Worm (Caenorhabditis elegans) whole organism, L4 larva: ENCODE data around the gene T16G1.4.

Source experiments
- T20F7.1 ChIP-seq: fragments of 200-800 bp; sonication (Bioruptor generic); optimal IDR thresholded peaks from 2 replicates; lab custom pipeline; 2018; ENCODE audit warnings: mild to moderate bottlenecking, missing genetic modification characterization, missing compliant biosample characterization
- aly-2 ChIP-seq: sonication (generic microtip); optimal IDR thresholded peaks from 2 replicates; lab custom pipeline; 2018; ENCODE audit warnings: missing biosample characterization, missing genetic modification characterization
- ceh-82 ChIP-seq: sonication (generic microtip); optimal IDR thresholded peaks from 2 replicates; lab custom pipeline; 2017; ENCODE audit warnings: missing biosample characterization, missing genetic modification characterization
- nhr-237 ChIP-seq: sonication (generic microtip); optimal IDR thresholded peaks from 2 replicates; lab custom pipeline; 2017; ENCODE audit warnings: missing biosample characterization, missing genetic modification characterization
- unc-39 ChIP-seq: sonication (generic microtip); optimal IDR thresholded peaks from 2 replicates; lab custom pipeline; 2017; ENCODE audit warnings: missing biosample characterization, missing genetic modification characterization

- TF ChIP-seq T20F7.1 (GFP tag; lab: Kevin White, UChicago): no peak
- no peak for TF ChIP-seq nhr-237 (tag; lab: Kevin White, UChicago)
- no peak for TF ChIP-seq aly-2 (tag; lab: Kevin White, UChicago)
- no peak for TF ChIP-seq ceh-82 (tag; lab: Kevin White, UChicago)
- TF ChIP-seq unc-39 (tag; lab: Kevin White, UChicago): no peak
Measured at ce11 chrV:12939434-12939833, 2.2 kb downstream of the T16G1.4 start, which contains the start of gene T16G1.5.
